Fruit fly (Drosophila melanogaster) whole organism, embryonic: ENCODE data around the gene Wwox.

ENCODE experiments used
- ATbp ChIP-seq: fragments of 200-800 bp; sonication (Bioruptor generic); optimal IDR thresholded peaks from 2 replicates; lab custom pipeline; 2017; ENCODE audit warnings: missing biosample characterization, mild to moderate bottlenecking, missing genetic modification characterization, missing genetic modification reagents
- Abd-B ChIP-seq: fragments of 200-800 bp; sonication (Bioruptor generic); optimal IDR thresholded peaks from 2 replicates; lab custom pipeline; 2018; ENCODE audit warnings: missing biosample characterization, mild to moderate bottlenecking, missing genetic modification characterization, moderate library complexity
- Antp ChIP-seq: fragments of 200-800 bp; sonication (Bioruptor generic); optimal IDR thresholded peaks from 3 replicates; lab custom pipeline; 2016; ENCODE audit warnings: missing biosample characterization, missing genetic modification characterization
- C15 ChIP-seq: fragments of 200-800 bp; sonication (Bioruptor generic); IDR thresholded peaks from 3 replicates; pipeline ENCODE4 v1.3.6; 2022; ENCODE audit warnings: missing biosample characterization, missing genetic modification characterization
- CG12236 ChIP-seq: fragments of 200-800 bp; sonication (Bioruptor generic); optimal IDR thresholded peaks from 2 replicates; lab custom pipeline; 2016; ENCODE audit warnings: missing biosample characterization, missing genetic modification characterization
- CG13123 ChIP-seq: fragments of 200-800 bp; sonication (Bioruptor generic); optimal IDR thresholded peaks from 2 replicates; lab custom pipeline; 2016; ENCODE audit warnings: missing biosample characterization, missing genetic modification characterization
- CG15073 ChIP-seq: fragments of 200-800 bp; sonication (Bioruptor generic); optimal IDR thresholded peaks from 2 replicates; lab custom pipeline; 2016; ENCODE audit warnings: missing biosample characterization, missing genetic modification characterization
- CG1603 ChIP-seq: fragments of 200-800 bp; sonication (Bioruptor generic); optimal IDR thresholded peaks from 2 replicates; lab custom pipeline; 2019; ENCODE audit warnings: missing biosample characterization, mild to moderate bottlenecking, missing genetic modification characterization, moderate library complexity
- CG16813 ChIP-seq: fragments of 200-800 bp; sonication (Bioruptor generic); IDR thresholded peaks from 3 replicates; pipeline ENCODE4 v1.3.6; 2022; ENCODE audit warnings: missing biosample characterization, missing genetic modification characterization; ENCODE audit not compliant: partially characterized antibody
- CG17359 ChIP-seq: fragments of 200-800 bp; sonication (Bioruptor generic); optimal IDR thresholded peaks from 3 replicates; lab custom pipeline; 2018; ENCODE audit warnings: missing biosample characterization, mild to moderate bottlenecking, missing genetic modification characterization, moderate library complexity
- CG2120 ChIP-seq: fragments of 200-800 bp; sonication (Bioruptor generic); optimal IDR thresholded peaks from 3 replicates; lab custom pipeline; 2016; ENCODE audit warnings: missing biosample characterization, missing genetic modification characterization
- CG2129 ChIP-seq: fragments of 200-800 bp; sonication (Bioruptor generic); IDR thresholded peaks from 2 replicates; pipeline ENCODE4 v1.3.6; 2022; ENCODE audit warnings: missing biosample characterization, missing genetic modification characterization; ENCODE audit not compliant: partially characterized antibody
- CG2875 ChIP-seq: fragments of 200-800 bp; sonication (Bioruptor generic); optimal IDR thresholded peaks from 2 replicates; lab custom pipeline; 2017; ENCODE audit warnings: missing biosample characterization, mild to moderate bottlenecking, missing genetic modification characterization, missing genetic modification reagents
- CG31388 ChIP-seq: fragments of 200-800 bp; sonication (Bioruptor generic); optimal IDR thresholded peaks from 2 replicates; lab custom pipeline; 2016; ENCODE audit warnings: missing biosample characterization, missing genetic modification characterization
- CG34376 ChIP-seq: fragments of 200-800 bp; sonication (Bioruptor generic); optimal IDR thresholded peaks from 2 replicates; lab custom pipeline; 2018; ENCODE audit warnings: missing biosample characterization, mild to moderate bottlenecking, missing genetic modification characterization
- CG34422 ChIP-seq: fragments of 200-800 bp; sonication (Bioruptor generic); IDR thresholded peaks from 3 replicates; pipeline ENCODE4 v1.3.6; 2022; ENCODE audit warnings: missing biosample characterization, missing genetic modification characterization
- CG4730 ChIP-seq: fragments of 200-800 bp; sonication (Bioruptor generic); IDR thresholded peaks from 2 replicates; pipeline ENCODE4 v1.3.6; 2022; ENCODE audit warnings: missing biosample characterization, missing genetic modification characterization
- CG4820 ChIP-seq: fragments of 200-800 bp; sonication (Bioruptor generic); optimal IDR thresholded peaks from 3 replicates; lab custom pipeline; 2016; ENCODE audit warnings: missing biosample characterization, missing genetic modification characterization
- CG5953 ChIP-seq: fragments of 200-800 bp; sonication (Bioruptor generic); IDR thresholded peaks from 2 replicates; pipeline ENCODE4 v1.3.6; 2022; ENCODE audit warnings: missing biosample characterization, missing genetic modification characterization
- CG8388 ChIP-seq: fragments of 200-800 bp; sonication (Bioruptor generic); optimal IDR thresholded peaks from 2 replicates; lab custom pipeline; 2019; ENCODE audit warnings: missing biosample characterization, mild to moderate bottlenecking, missing genetic modification characterization, moderate library complexity
- Chrac-16 ChIP-seq: fragments of 200-800 bp; sonication (Bioruptor generic); optimal IDR thresholded peaks from 3 replicates; lab custom pipeline; 2016; ENCODE audit warnings: missing biosample characterization, missing genetic modification characterization
- Fer3 ChIP-seq: fragments of 200-800 bp; sonication (Bioruptor generic); optimal IDR thresholded peaks from 2 replicates; lab custom pipeline; 2018; ENCODE audit warnings: missing biosample characterization, mild to moderate bottlenecking, missing genetic modification characterization, moderate library complexity
- MBD-R2 ChIP-seq: fragments of 200-800 bp; sonication (Bioruptor generic); IDR thresholded peaks from 2 replicates; pipeline ENCODE4 v1.3.6; 2022; ENCODE audit warnings: missing biosample characterization, missing genetic modification characterization
- Rfx ChIP-seq: fragments of 200-800 bp; sonication (Bioruptor generic); IDR thresholded peaks from 2 replicates; pipeline ENCODE4 v1.3.6; 2022; ENCODE audit warnings: missing biosample characterization, missing genetic modification characterization
- Spps ChIP-seq: fragments of 200-800 bp; sonication (Bioruptor generic); optimal IDR thresholded peaks from 2 replicates; lab custom pipeline; 2018; ENCODE audit warnings: missing biosample characterization, mild to moderate bottlenecking, missing genetic modification characterization
- Trl ChIP-seq, 3 experiments: fragments of >200 bp in 2 of 3; fragments of 200-800 bp in 1 of 3; sonication (Bioruptor generic) in 1 of 3; optimal IDR thresholded peaks; 2 replicates in 1 of 3; 3 replicates in 2 of 3; lab custom pipeline; 2016 to 2017; ENCODE audit warnings: missing biosample characterization in 1 of 3, missing genetic modification characterization in 1 of 3
- ac ChIP-seq: fragments of 200-800 bp; sonication (Bioruptor generic); optimal IDR thresholded peaks from 3 replicates; lab custom pipeline; 2017; ENCODE audit warnings: missing biosample characterization, mild to moderate bottlenecking, missing genetic modification characterization
- btn ChIP-seq: fragments of 200-800 bp; sonication (Bioruptor generic); optimal IDR thresholded peaks from 2 replicates; lab custom pipeline; 2016; ENCODE audit warnings: missing biosample characterization, missing genetic modification characterization
- cato ChIP-seq: fragments of 200-800 bp; sonication (Bioruptor generic); optimal IDR thresholded peaks from 2 replicates; lab custom pipeline; 2016; ENCODE audit warnings: missing biosample characterization, missing genetic modification characterization, borderline replicate concordance
- croc ChIP-seq: fragments of 200-800 bp; sonication (Bioruptor generic); conservative IDR thresholded peaks from 3 replicates; pipeline ENCODE4 v1.3.6; 2022; ENCODE audit warnings: missing biosample characterization, missing genetic modification characterization
- dan ChIP-seq: fragments of 200-800 bp; sonication (Bioruptor generic); IDR thresholded peaks from 2 replicates; pipeline ENCODE4 v1.3.6; 2022; ENCODE audit warnings: missing biosample characterization, missing genetic modification characterization
- dmrt11E ChIP-seq: fragments of 200-800 bp; sonication (Bioruptor generic); optimal IDR thresholded peaks from 3 replicates; lab custom pipeline; 2018; ENCODE audit warnings: missing biosample characterization, mild to moderate bottlenecking, missing genetic modification characterization, moderate library complexity
- gsb ChIP-seq: fragments of 200-800 bp; sonication (Bioruptor generic); IDR thresholded peaks from 2 replicates; pipeline ENCODE4 v1.3.6; 2022; ENCODE audit warnings: missing biosample characterization, missing genetic modification characterization
- h ChIP-seq: fragments of >200 bp; optimal IDR thresholded peaks from 2 replicates; lab custom pipeline; 2017
- hth ChIP-seq: fragments of >200 bp; optimal IDR thresholded peaks from 2 replicates; lab custom pipeline; 2017; ENCODE audit warnings: inconsistent platforms
- kay ChIP-seq: fragments of 200-800 bp; sonication (Bioruptor generic); optimal IDR thresholded peaks from 2 replicates; lab custom pipeline; 2016; ENCODE audit warnings: missing biosample characterization, missing genetic modification characterization
- maf-S ChIP-seq: fragments of 200-800 bp; sonication (Bioruptor generic); optimal IDR thresholded peaks from 2 replicates; lab custom pipeline; 2016; ENCODE audit warnings: missing biosample characterization, missing genetic modification characterization
- mirr ChIP-seq: fragments of 200-800 bp; sonication (Bioruptor generic); optimal IDR thresholded peaks from 3 replicates; lab custom pipeline; 2018; ENCODE audit warnings: missing biosample characterization, mild to moderate bottlenecking, missing genetic modification characterization
- mld ChIP-seq: fragments of 200-800 bp; sonication (Bioruptor generic); IDR thresholded peaks from 3 replicates; pipeline ENCODE4 v1.3.6; 2022; ENCODE audit warnings: missing biosample characterization, missing genetic modification characterization; ENCODE audit not compliant: partially characterized antibody
- nmo ChIP-seq: fragments of 200-800 bp; sonication (Bioruptor generic); optimal IDR thresholded peaks from 2 replicates; lab custom pipeline; 2018; ENCODE audit warnings: missing biosample characterization, mild to moderate bottlenecking, missing genetic modification characterization, moderate library complexity
- otp ChIP-seq: fragments of 200-800 bp; sonication (Bioruptor generic); IDR thresholded peaks from 3 replicates; pipeline ENCODE4, ENCODE4 v1.3.6; 2022; ENCODE audit warnings: missing biosample characterization, missing genetic modification characterization
- pho ChIP-seq: fragments of 200-800 bp; sonication (Bioruptor generic); optimal IDR thresholded peaks from 2 replicates; lab custom pipeline; 2016; ENCODE audit warnings: missing biosample characterization, missing genetic modification characterization
- pita ChIP-seq: fragments of 200-800 bp; sonication (Bioruptor generic); optimal IDR thresholded peaks from 2 replicates; lab custom pipeline; 2017; ENCODE audit warnings: missing biosample characterization, mild to moderate bottlenecking, missing genetic modification characterization
- pros ChIP-seq: fragments of 200-800 bp; sonication (Bioruptor generic); optimal IDR thresholded peaks from 3 replicates; lab custom pipeline; 2019; ENCODE audit warnings: missing biosample characterization, mild to moderate bottlenecking, missing genetic modification characterization, moderate library complexity
- ro ChIP-seq: fragments of 200-800 bp; sonication (Bioruptor generic); IDR thresholded peaks from 2 replicates; pipeline ENCODE4 v1.3.6; 2022; ENCODE audit warnings: missing biosample characterization, missing genetic modification characterization
- schlank ChIP-seq: fragments of 200-800 bp; sonication (Bioruptor generic); optimal IDR thresholded peaks from 2 replicates; lab custom pipeline; 2018; ENCODE audit warnings: missing biosample characterization, mild to moderate bottlenecking, missing genetic modification characterization
- vnd ChIP-seq: fragments of 200-800 bp; sonication (Bioruptor generic); IDR thresholded peaks from 3 replicates; pipeline ENCODE4 v1.3.6; 2022; ENCODE audit warnings: missing biosample characterization, missing genetic modification characterization; ENCODE audit not compliant: partially characterized antibody
- vvl ChIP-seq: fragments of 200-800 bp; sonication (Bioruptor generic); IDR thresholded peaks from 2 replicates; pipeline ENCODE4 v1.3.6; 2022; ENCODE audit warnings: missing biosample characterization, missing genetic modification characterization
- wor ChIP-seq: fragments of 200-800 bp; sonication (Bioruptor generic); IDR thresholded peaks from 2 replicates; pipeline ENCODE4 v1.3.6; 2022; ENCODE audit warnings: missing biosample characterization, missing genetic modification characterization
- zf30C ChIP-seq: fragments of 200-800 bp; sonication (Bioruptor generic); optimal IDR thresholded peaks from 3 replicates; lab custom pipeline; 2018; ENCODE audit warnings: missing biosample characterization, mild to moderate bottlenecking, missing genetic modification characterization

Wwox gene

dm6 chr2L:7957068-7957868, 46.8 kb downstream of the Wwox start (continued):
- TF ChIP-seq mirr (no peak), CG4820 (no peak), CG8388 (peak; percentile 11), maf-S (GFP tag; lab: Kevin White, UChicago) (no peak), pita (GFP tag; lab: Kevin White, UChicago) (no peak), cato (GFP tag; lab: Kevin White, UChicago) (no peak), vvl (GFP tag; lab: Robert Waterston, UW) (no peak), ac (GFP tag; lab: Kevin White, UChicago) (no peak), dmrt11E (peak; percentile 0), CG1603 (tag; lab: Kevin White, UChicago) (no peak), CG4730 (GFP tag; lab: Robert Waterston, UW) (no peak), CG17359 (tag; lab: Kevin White, UChicago) (peak; percentile 35), zf30C (GFP tag; lab: Kevin White, UChicago) (no peak), CG15073 (no peak), MBD-R2 (GFP tag; lab: Robert Waterston, UW) (no peak), CG2875 (GFP tag; lab: Kevin White, UChicago) (no peak), CG5953 (GFP tag; lab: Robert Waterston, UW) (no peak; the same call in 1 of the 2 replicates), schlank (no peak), CG13123 (no peak), ATbp (peak; percentile 7), wor (peak; percentile 71), CG16813 (GFP tag; lab: Robert Waterston, UW) (no peak), otp (GFP tag; lab: Robert Waterston, UW) (no peak), CG31388 (no peak), Chrac-16 (GFP tag; lab: Kevin White, UChicago) (no peak), h (lab: Kevin White, UChicago) (no peak), hth (lab: Kevin White, UChicago) (no peak), kay (GFP tag; lab: Kevin White, UChicago) (peak; percentile 55), CG12236 (GFP tag; lab: Kevin White, UChicago) (no peak), Abd-B (GFP tag; lab: Kevin White, UChicago) (peak; percentile 46), CG2120 (GFP tag; lab: Kevin White, UChicago) (peak; percentile 44), Fer3 (tag; lab: Kevin White, UChicago) (no peak), ro (GFP tag; lab: Robert Waterston, UW) (no peak), pho (GFP tag; lab: Kevin White, UChicago) (no peak), CG34376 (no peak), pros (GFP tag; lab: Kevin White, UChicago) (no peak), btn (no peak), gsb (GFP tag; lab: Robert Waterston, UW) (no peak), Antp (no peak), vnd (no peak), CG2129 (no peak), mld (GFP tag; lab: Robert Waterston, UW) (no peak), CG34422 (no peak), C15 (GFP tag; lab: Robert Waterston, UW) (no peak), nmo (GFP tag; lab: Kevin White, UChicago) (peak; percentile 62), Rfx (GFP tag; lab: Robert Waterston, UW) (0 out of 2 replicates have a peak, but pooled peaks have one; percentile 31), Trl (optimal IDR thresholded peaks at IDR 0.05; lab: Kevin White, UChicago) (no peak), Trl (GFP tag; optimal IDR thresholded peaks at IDR 0.05; lab: Kevin White, UChicago) (no peak), dan (GFP tag; lab: Robert Waterston, UW) (no peak), Spps (tag; lab: Kevin White, UChicago) (no peak), croc (GFP tag; lab: Robert Waterston, UW) (no peak; the same call in 2 of the 3 replicates)
